Fruit fly (Drosophila melanogaster): ENCODE measurements around the gene danr.

danr gene

dm6 chr3R:25174244-25174643 is 36.4 kb downstream of the danr start (continued):
- TF ChIP-seq Stat92E (GFP tag; optimal IDR thresholded peaks at IDR 0.05) (no peak), vfl (GFP tag; optimal IDR thresholded peaks at IDR 0.05) (no peak), Opbp (GFP tag; IDR thresholded peaks at IDR 0.05; ENCODE audit: partially characterized antibody) (no peak), dimm (GFP tag; IDR thresholded peaks at IDR 0.05) (no peak), nau (GFP tag; optimal IDR thresholded peaks at IDR 0.05) (no peak), lola (GFP tag; optimal IDR thresholded peaks at IDR 0.05) (peak in 1 of 3 experiments; percentile 55), Dref (GFP tag; IDR thresholded peaks at IDR 0.05) (no peak), hbn (GFP tag; IDR thresholded peaks at IDR 0.05; ENCODE audit: partially characterized antibody) (no peak), CG2678 (tag; optimal IDR thresholded peaks at IDR 0.05) (peak; percentile 46), CG14965 (GFP tag; optimal IDR thresholded peaks at IDR 0.05; ENCODE audit: borderline replicate concordance) (no peak), CG18011 (GFP tag; optimal IDR thresholded peaks at IDR 0.05) (no peak), insv (GFP tag; optimal IDR thresholded peaks at IDR 0.05) (no peak), NfI (GFP tag; optimal IDR thresholded peaks at IDR 0.05) (no peak), lilli (GFP tag; optimal IDR thresholded peaks at IDR 0.05) (no peak), repo (GFP tag; optimal IDR thresholded peaks at IDR 0.05) (no peak), zf30C (GFP tag; optimal IDR thresholded peaks at IDR 0.05) (no peak), ap (GFP tag; IDR thresholded peaks at IDR 0.05) (no peak), rib (GFP tag; IDR thresholded peaks at IDR 0.05) (no peak), Hr51 (GFP tag; optimal IDR thresholded peaks at IDR 0.05) (no peak), CG14710 (tag; optimal IDR thresholded peaks at IDR 0.05) (peak; percentile 55), NFAT (GFP tag; IDR thresholded peaks at IDR 0.05) (no peak), Xbp1 (GFP tag; optimal IDR thresholded peaks at IDR 0.05) (peak; percentile 8), CG7786 (GFP tag; optimal IDR thresholded peaks at IDR 0.05) (no peak), row (GFP tag; IDR thresholded peaks at IDR 0.05) (peak; percentile 53), CG2202 (tag; optimal IDR thresholded peaks at IDR 0.05) (no peak), CG33557 (GFP tag; optimal IDR thresholded peaks at IDR 0.05) (no peak), trem (tag; optimal IDR thresholded peaks at IDR 0.05) (peak; percentile 33), seq (GFP tag; IDR thresholded peaks at IDR 0.05) (no peak), CG6689 (GFP tag; IDR thresholded peaks at IDR 0.05) (peak; percentile 50; the same call in 1 of the 2 replicates), pzg (GFP tag; optimal IDR thresholded peaks at IDR 0.05) (no peak), CG13287 (GFP tag; IDR thresholded peaks at IDR 0.05; ENCODE audit: partially characterized antibody) (no peak), Scr (GFP tag; IDR thresholded peaks at IDR 0.05; ENCODE audit: partially characterized antibody) (no peak), CG12769 (tag; optimal IDR thresholded peaks at IDR 0.05) (no peak), pfk (GFP tag; optimal IDR thresholded peaks at IDR 0.05) (no peak), CG14441 (GFP tag; IDR thresholded peaks at IDR 0.05) (no peak)

dm6 chr3R:25176517-25176916 is 38.6 kb downstream of the danr start:
- peak; percentile 11 for TF ChIP-seq CG10209 (GFP tag; optimal IDR thresholded peaks at IDR 0.05)
- no peak for TF ChIP-seq CG7271 (tag; optimal IDR thresholded peaks at IDR 0.05)
- TF ChIP-seq CG1233 (GFP tag; optimal IDR thresholded peaks at IDR 0.05): no peak
- no peak for TF ChIP-seq yki (optimal IDR thresholded peaks at IDR 0.05)
- TF ChIP-seq CG4328 (GFP tag; optimal IDR thresholded peaks at IDR 0.05): no peak
- TF ChIP-seq Hmr (GFP tag; optimal IDR thresholded peaks at IDR 0.05): peak; percentile 9
- TF ChIP-seq run (tag; optimal IDR thresholded peaks at IDR 0.05): no peak
- TF ChIP-seq Spps (tag; optimal IDR thresholded peaks at IDR 0.05): no peak
- no peak for TF ChIP-seq ap (GFP tag; IDR thresholded peaks at IDR 0.05)
- no peak for TF ChIP-seq CG14860 (GFP tag; IDR thresholded peaks at IDR 0.05; ENCODE audit: partially characterized antibody)
- TF ChIP-seq CG2678 (tag; optimal IDR thresholded peaks at IDR 0.05): peak; percentile 24
- TF ChIP-seq CG12155 (GFP tag; optimal IDR thresholded peaks at IDR 0.05): no peak
- 0 out of 2 replicates have a peak, but pooled peaks have one; percentile 5 for TF ChIP-seq CG1024 (GFP tag; IDR thresholded peaks at IDR 0.05)
- no peak for TF ChIP-seq CG8765 (GFP tag; IDR thresholded peaks at IDR 0.05)
- TF ChIP-seq ssp (GFP tag; IDR thresholded peaks at IDR 0.05): no peak
- no peak for TF ChIP-seq Doc3 (GFP tag; IDR thresholded peaks at IDR 0.05; ENCODE audit: partially characterized antibody)
- TF ChIP-seq Pdp1 (GFP tag; optimal IDR thresholded peaks at IDR 0.05): peak in 1 of 2 experiments; percentile 12
- TF ChIP-seq CG4282 (GFP tag; optimal IDR thresholded peaks at IDR 0.05): no peak
